Worm (Caenorhabditis elegans) whole organism, young adult: Measurements from ENCODE around the gene klp-7.

Experiments
- B0336.3 ChIP-seq: fragments of 200-800 bp; sonication (Bioruptor generic); IDR thresholded peaks from 2 replicates; pipeline ENCODE4 v1.3.6; 2022; ENCODE audit warnings: missing genetic modification characterization, missing compliant biosample characterization
- D2030.7 ChIP-seq: fragments of 200-800 bp; sonication (Bioruptor generic); IDR thresholded peaks from 2 replicates; pipeline ENCODE4 v1.3.6; 2022; ENCODE audit warnings: missing genetic modification reagents, missing genetic modification characterization, missing compliant biosample characterization
- F10E7.11 ChIP-seq: sonication (generic microtip); optimal IDR thresholded peaks from 2 replicates; lab custom pipeline; 2017; ENCODE audit warnings: mild to moderate bottlenecking, missing genetic modification characterization, moderate library complexity, missing compliant biosample characterization
- F22D6.2 ChIP-seq: sonication (generic microtip); optimal IDR thresholded peaks from 2 replicates; lab custom pipeline; 2016; ENCODE audit warnings: mild to moderate bottlenecking, missing genetic modification characterization, missing compliant biosample characterization
- F33H1.4 ChIP-seq: fragments of 200-800 bp; sonication (Bioruptor generic); IDR thresholded peaks from 2 replicates; pipeline ENCODE4 v1.3.6; 2022; ENCODE audit warnings: missing genetic modification reagents, missing genetic modification characterization, missing compliant biosample characterization
- F52B5.7 ChIP-seq: sonication (generic microtip); optimal IDR thresholded peaks from 2 replicates; lab custom pipeline; 2016; ENCODE audit warnings: mild to moderate bottlenecking, missing genetic modification characterization, missing compliant biosample characterization
- F57A8.1 ChIP-seq: fragments of 200-800 bp; sonication (Bioruptor generic); optimal IDR thresholded peaks from 2 replicates; lab custom pipeline; 2018; ENCODE audit warnings: mild to moderate bottlenecking, missing genetic modification characterization, moderate library complexity, missing compliant biosample characterization
- K12H6.12 ChIP-seq: fragments of 200-800 bp; sonication (Bioruptor generic); optimal IDR thresholded peaks from 2 replicates; lab custom pipeline; 2018; ENCODE audit warnings: mild to moderate bottlenecking, missing genetic modification characterization, missing compliant biosample characterization
- T07F8.4 ChIP-seq: sonication (generic microtip); optimal IDR thresholded peaks from 2 replicates; lab custom pipeline; 2016; ENCODE audit warnings: mild to moderate bottlenecking, missing genetic modification characterization, moderate library complexity, missing compliant biosample characterization
- Y79H2A.3 ChIP-seq: fragments of 200-800 bp; sonication (Bioruptor generic); conservative IDR thresholded peaks from 2 replicates; pipeline ENCODE4 v1.3.6; 2022; ENCODE audit warnings: missing genetic modification reagents, missing genetic modification characterization, missing compliant biosample characterization
- Y95B8A.8 ChIP-seq: fragments of 200-800 bp; sonication (Bioruptor generic); IDR thresholded peaks from 2 replicates; pipeline ENCODE4 v1.3.6; 2022; ENCODE audit warnings: missing genetic modification reagents, missing genetic modification characterization, missing compliant biosample characterization
- akir-1 ChIP-seq: fragments of 200-800 bp; sonication (Bioruptor generic); optimal IDR thresholded peaks from 2 replicates; lab custom pipeline; 2018; ENCODE audit warnings: mild to moderate bottlenecking, missing genetic modification characterization, moderate library complexity, missing compliant biosample characterization
- ama-1 ChIP-seq, 3 experiments: fragments of 150-350 bp in 1 of 3; sonication (generic microtip) in 2 of 3; optimal IDR thresholded peaks; 2 replicates each; lab custom pipeline; 2014 to 2018; ENCODE audit warnings: missing biosample characterization in 2 of 3, missing genetic modification characterization in 2 of 3, missing genetic modification reagents in 2 of 3
- atf-7 ChIP-seq: sonication (generic microtip); optimal IDR thresholded peaks from 2 replicates; lab custom pipeline; 2017; ENCODE audit warnings: mild to moderate bottlenecking, missing genetic modification characterization, missing compliant biosample characterization
- athp-1 ChIP-seq: sonication (generic microtip); optimal IDR thresholded peaks from 2 replicates; lab custom pipeline; 2017; ENCODE audit warnings: mild to moderate bottlenecking, missing genetic modification characterization, missing compliant biosample characterization
- ccch-3 ChIP-seq: fragments of 200-800 bp; sonication (Bioruptor generic); optimal IDR thresholded peaks from 2 replicates; lab custom pipeline; 2018; ENCODE audit warnings: mild to moderate bottlenecking, missing genetic modification characterization, missing compliant biosample characterization
- cebp-1 ChIP-seq, 2 experiments: fragments of 200-800 bp in 1 of 2; sonication (Bioruptor generic) in 1 of 2; sonication (generic microtip) in 1 of 2; IDR thresholded peaks in 1 of 2; optimal IDR thresholded peaks in 1 of 2; 2 replicates each; pipeline versions ENCODE4 v1.3.6 to Lab custom; 2017 to 2022; ENCODE audit warnings: missing compliant biosample characterization in 2 of 2, missing genetic modification characterization in 2 of 2, mild to moderate bottlenecking in 1 of 2, missing genetic modification reagents in 1 of 2, moderate library complexity in 1 of 2
- ceh-100 ChIP-seq: fragments of 200-800 bp; sonication (Bioruptor generic); IDR thresholded peaks from 2 replicates; pipeline ENCODE4 v1.3.6; 2022; ENCODE audit warnings: missing genetic modification reagents, missing genetic modification characterization, missing compliant biosample characterization
- ceh-27 ChIP-seq: fragments of 200-800 bp; sonication (Bioruptor generic); optimal IDR thresholded peaks from 2 replicates; lab custom pipeline; 2018; ENCODE audit warnings: mild to moderate bottlenecking, missing genetic modification characterization, moderate library complexity, missing compliant biosample characterization
- ceh-58 ChIP-seq: fragments of 200-800 bp; sonication (Bioruptor generic); IDR thresholded peaks from 2 replicates; pipeline ENCODE4 v1.3.6; 2022; ENCODE audit warnings: missing genetic modification characterization, missing compliant biosample characterization
- dpff-1 ChIP-seq: sonication (generic microtip); optimal IDR thresholded peaks from 2 replicates; lab custom pipeline; 2017; ENCODE audit warnings: mild to moderate bottlenecking, missing genetic modification characterization, missing compliant biosample characterization
- dpl-1 ChIP-seq: fragments of 150-350 bp; optimal IDR thresholded peaks from 2 replicates; lab custom pipeline; 2014; ENCODE audit warnings: missing biosample characterization, missing genetic modification reagents, missing genetic modification characterization
- efl-1 ChIP-seq: fragments of 150-350 bp; optimal IDR thresholded peaks from 2 replicates; lab custom pipeline; 2014; ENCODE audit warnings: missing biosample characterization, missing genetic modification reagents, missing genetic modification characterization
- egl-18 ChIP-seq: fragments of 200-800 bp; sonication (Bioruptor generic); IDR thresholded peaks from 2 replicates; pipeline ENCODE4 v1.3.6; 2022; ENCODE audit warnings: missing genetic modification reagents, missing genetic modification characterization, missing compliant biosample characterization
- ekl-4 ChIP-seq: fragments of 200-800 bp; sonication (Bioruptor generic); IDR thresholded peaks from 2 replicates; pipeline ENCODE4 v1.3.6; 2022; ENCODE audit warnings: missing genetic modification reagents, missing genetic modification characterization, missing compliant biosample characterization
- ets-4 ChIP-seq: fragments of 200-800 bp; sonication (Bioruptor generic); optimal IDR thresholded peaks from 2 replicates; lab custom pipeline; 2018; ENCODE audit warnings: mild to moderate bottlenecking, missing genetic modification characterization, missing compliant biosample characterization
- fkh-3 ChIP-seq: sonication (generic microtip); optimal IDR thresholded peaks from 2 replicates; lab custom pipeline; 2016; ENCODE audit warnings: mild to moderate bottlenecking, missing genetic modification characterization, missing compliant biosample characterization
- hlh-12 ChIP-seq: sonication (generic microtip); optimal IDR thresholded peaks from 2 replicates; lab custom pipeline; 2016; ENCODE audit warnings: missing genetic modification characterization, missing compliant biosample characterization
- hlh-26 ChIP-seq: fragments of 200-800 bp; sonication (Bioruptor generic); conservative IDR thresholded peaks from 2 replicates; pipeline ENCODE4 v1.3.6; 2022; ENCODE audit warnings: missing genetic modification reagents, missing genetic modification characterization, missing compliant biosample characterization
- hrde-1 ChIP-seq: sonication (generic microtip); optimal IDR thresholded peaks from 2 replicates; lab custom pipeline; 2016; ENCODE audit warnings: missing genetic modification characterization, mild to moderate bottlenecking, missing compliant biosample characterization, moderate library complexity, missing genotype, missing genetic modification reagents, borderline replicate concordance
- let-607 ChIP-seq, 2 experiments: fragments of 200-800 bp in 1 of 2; sonication (Bioruptor generic) in 1 of 2; sonication (generic microtip) in 1 of 2; optimal IDR thresholded peaks; 2 replicates each; lab custom pipeline; 2016 to 2018; ENCODE audit warnings: mild to moderate bottlenecking in 2 of 2, missing compliant biosample characterization in 2 of 2, missing genetic modification characterization in 2 of 2, moderate library complexity in 2 of 2, missing genotype in 1 of 2
- lsy-27 ChIP-seq: sonication (generic microtip); optimal IDR thresholded peaks from 2 replicates; lab custom pipeline; 2017; ENCODE audit warnings: missing genetic modification characterization, mild to moderate bottlenecking, missing compliant biosample characterization, antibody characterized with exemption, missing genotype, borderline replicate concordance; ENCODE audit not compliant: insufficient read depth
- madf-6 ChIP-seq: fragments of 200-800 bp; sonication (Bioruptor generic); IDR thresholded peaks from 2 replicates; pipeline ENCODE4 v1.3.6; 2022; ENCODE audit warnings: missing genetic modification reagents, missing genetic modification characterization, missing compliant biosample characterization
- nfya-1 ChIP-seq: sonication (generic microtip); optimal IDR thresholded peaks from 2 replicates; lab custom pipeline; 2017; ENCODE audit warnings: antibody characterized with exemption, missing compliant biosample characterization, missing genetic modification characterization, borderline replicate concordance; ENCODE audit not compliant: insufficient read depth
- nhr-27 ChIP-seq: fragments of 200-800 bp; sonication (Bioruptor generic); optimal IDR thresholded peaks from 2 replicates; lab custom pipeline; 2018; ENCODE audit warnings: mild to moderate bottlenecking, missing genetic modification characterization, moderate library complexity, missing compliant biosample characterization
- nhr-90 ChIP-seq: sonication (generic microtip); optimal IDR thresholded peaks from 2 replicates; lab custom pipeline; 2016; ENCODE audit warnings: missing genotype, mild to moderate bottlenecking, missing genetic modification characterization, missing compliant biosample characterization
- rcor-1 ChIP-seq: fragments of 200-800 bp; sonication (Bioruptor generic); IDR thresholded peaks from 2 replicates; pipeline ENCODE4 v1.3.6; 2022; ENCODE audit warnings: missing genetic modification reagents, missing genetic modification characterization, missing compliant biosample characterization
- rec-8 ChIP-seq, 2 experiments: sonication (generic microtip); optimal IDR thresholded peaks; 2 replicates each; lab custom pipeline; 2016; ENCODE audit warnings: mild to moderate bottlenecking in 2 of 2, missing genetic modification characterization in 2 of 2, missing genetic modification reagents in 2 of 2, missing genotype in 2 of 2, missing biosample characterization in 1 of 2, missing compliant biosample characterization in 1 of 2, moderate library complexity in 1 of 2
- snpc-4 ChIP-seq, 5 experiments: fragments of 150-350 bp in 1 of 5; sonication (generic microtip) in 4 of 5; optimal IDR thresholded peaks; 2 replicates each; lab custom pipeline; 2014 to 2018; ENCODE audit warnings: missing genetic modification characterization in 5 of 5, missing biosample characterization in 3 of 5, antibody characterized with exemption in 2 of 5, mild to moderate bottlenecking in 2 of 5, missing compliant biosample characterization in 2 of 5, missing genotype in 2 of 5, moderate library complexity in 2 of 5, missing genetic modification reagents in 1 of 5
- sptf-2 ChIP-seq: fragments of 200-800 bp; sonication (Bioruptor generic); optimal IDR thresholded peaks from 2 replicates; lab custom pipeline; 2018; ENCODE audit warnings: mild to moderate bottlenecking, missing genetic modification characterization, missing compliant biosample characterization
- tbp1 ChIP-seq: fragments of 200-800 bp; sonication (Bioruptor generic); optimal IDR thresholded peaks from 2 replicates; lab custom pipeline; 2018; ENCODE audit warnings: mild to moderate bottlenecking, missing genetic modification characterization, missing compliant biosample characterization
- unc-130 ChIP-seq: sonication (generic microtip); optimal IDR thresholded peaks from 2 replicates; lab custom pipeline; 2016; ENCODE audit warnings: missing genetic modification reagents, missing genetic modification characterization, missing compliant biosample characterization
- unc-62 ChIP-seq: fragments of 150-350 bp; optimal IDR thresholded peaks from 2 replicates; lab custom pipeline; 2014; ENCODE audit warnings: missing biosample characterization, missing genetic modification reagents, missing genetic modification characterization
- ztf-28 ChIP-seq: fragments of 200-800 bp; sonication (Bioruptor generic); IDR thresholded peaks from 2 replicates; pipeline ENCODE4 v1.3.6; 2022; ENCODE audit warnings: missing genetic modification reagents, missing genetic modification characterization, missing compliant biosample characterization

klp-7 gene

ce11 chrIII:10810837-10811814, 5.4 kb downstream of the klp-7 start (continued):
- TF ChIP-seq ceh-58 (GFP tag; lab: Robert Waterston, UW): peak; percentile 93
- peak; percentile 85 for TF ChIP-seq ekl-4 (GFP tag; lab: Robert Waterston, UW)
- TF ChIP-seq K12H6.12 (tag; lab: Kevin White, UChicago): peak; percentile 12
- no peak for TF ChIP-seq unc-130
- no peak for TF ChIP-seq nfya-1 (tag; lab: Kevin White, UChicago)
- no peak for TF ChIP-seq cebp-1 (GFP tag; IDR thresholded peaks at IDR 0.05; lab: Robert Waterston, UW)
- TF ChIP-seq cebp-1 (tag; optimal IDR thresholded peaks at IDR 0.05; lab: Kevin White, UChicago): peak; percentile 15
- TF ChIP-seq F22D6.2 (tag; lab: Kevin White, UChicago): no peak
- no peak for TF ChIP-seq hlh-12
- peak; percentile 41 for TF ChIP-seq snpc-4 (GFP tag; optimal IDR thresholded peaks at IDR 0.05; lab: Kevin White, UChicago)
- no peak for TF ChIP-seq snpc-4 (tag; optimal IDR thresholded peaks at IDR 0.05; lab: Kevin White, UChicago)
- TF ChIP-seq egl-18: no peak
- TF ChIP-seq F52B5.7 (tag; lab: Kevin White, UChicago): peak; percentile 28
- TF ChIP-seq sptf-2 (GFP tag; lab: Kevin White, UChicago): no peak
- TF ChIP-seq rec-8 (tag; optimal IDR thresholded peaks at IDR 0.05; lab: Kevin White, UChicago): no peak
- TF ChIP-seq ceh-100 (GFP tag; lab: Robert Waterston, UW): peak; percentile 92
- peak; percentile 93 for TF ChIP-seq D2030.7 (GFP tag; lab: Robert Waterston, UW)
- no peak for TF ChIP-seq unc-62
- TF ChIP-seq rcor-1 (GFP tag; lab: Robert Waterston, UW): peak; percentile 63
- no peak for TF ChIP-seq let-607 (tag; optimal IDR thresholded peaks at IDR 0.05; lab: Kevin White, UChicago)
- TF ChIP-seq F10E7.11 (tag; lab: Kevin White, UChicago): no peak
- peak; percentile 91 for TF ChIP-seq madf-6 (GFP tag; lab: Robert Waterston, UW)
- TF ChIP-seq ama-1 (optimal IDR thresholded peaks at IDR 0.05; lab: Kevin White, UChicago): no peak
- peak in 1 of 2 experiments; percentile 78 for TF ChIP-seq ama-1 (GFP tag; optimal IDR thresholded peaks at IDR 0.05; lab: Kevin White, UChicago)
- TF ChIP-seq T07F8.4 (tag; lab: Kevin White, UChicago): no peak
- no peak for TF ChIP-seq akir-1 (GFP tag; lab: Kevin White, UChicago)
- no peak for TF ChIP-seq atf-7 (tag; lab: Kevin White, UChicago)
- no peak for TF ChIP-seq ceh-27 (GFP tag; lab: Kevin White, UChicago)
- no peak for TF ChIP-seq nhr-90 (tag; lab: Kevin White, UChicago)
- TF ChIP-seq dpff-1: no peak
- peak; percentile 65 for TF ChIP-seq F33H1.4 (GFP tag; lab: Robert Waterston, UW)
- no peak for TF ChIP-seq F57A8.1 (GFP tag; lab: Kevin White, UChicago)
- peak; percentile 9; the same call in 1 of the 2 replicates for TF ChIP-seq ztf-28 (GFP tag; lab: Robert Waterston, UW)
- peak; percentile 10 for TF ChIP-seq B0336.3 (GFP tag; lab: Robert Waterston, UW)
- peak; percentile 97 for TF ChIP-seq Y95B8A.8 (GFP tag; lab: Robert Waterston, UW)
- no peak for TF ChIP-seq nhr-27 (tag; lab: Kevin White, UChicago)
- TF ChIP-seq hrde-1 (tag; lab: Kevin White, UChicago): peak; percentile 68
- TF ChIP-seq tbp1 (GFP tag; lab: Kevin White, UChicago): peak; percentile 42
- TF ChIP-seq ccch-3 (GFP tag; lab: Kevin White, UChicago): no peak
- TF ChIP-seq fkh-3 (tag; lab: Kevin White, UChicago): no peak
- peak; percentile 93 for TF ChIP-seq Y79H2A.3 (GFP tag; lab: Robert Waterston, UW)
- TF ChIP-seq athp-1: peak; percentile 36
- no peak for TF ChIP-seq lsy-27
- TF ChIP-seq efl-1 (GFP tag; lab: Kevin White, UChicago): peak; percentile 33
- no peak for TF ChIP-seq hlh-26
- no peak for TF ChIP-seq ets-4
- no peak for TF ChIP-seq dpl-1
